Worm (Caenorhabditis elegans) whole organism, L1 larva: ENCODE results near the gene T23B12.5.

ENCODE experiments used
- ces-1 ChIP-seq: fragments of 150-350 bp; optimal IDR thresholded peaks from 2 replicates; lab custom pipeline; 2014; ENCODE audit warnings: missing biosample characterization, missing genetic modification reagents, missing genetic modification characterization
- dpl-1 ChIP-seq, 3 experiments: fragments of 150-350 bp in 2 of 3; sonication (generic microtip) in 1 of 3; optimal IDR thresholded peaks; 2 replicates each; lab custom pipeline; 2014 to 2017; ENCODE audit warnings: missing biosample characterization in 3 of 3, missing genetic modification characterization in 3 of 3, missing genetic modification reagents in 3 of 3
- lin-14 ChIP-seq: fragments of 200-800 bp; sonication (Bioruptor generic); optimal IDR thresholded peaks from 2 replicates; lab custom pipeline; 2018; ENCODE audit warnings: mild to moderate bottlenecking, missing genetic modification characterization, moderate library complexity, missing compliant biosample characterization
- nhr-237 ChIP-seq: fragments of 150-350 bp; optimal IDR thresholded peaks from 2 replicates; lab custom pipeline; 2014; ENCODE audit warnings: missing biosample characterization, missing genetic modification characterization
- sox-4 ChIP-seq: sonication (generic microtip); optimal IDR thresholded peaks from 2 replicates; lab custom pipeline; 2016; ENCODE audit warnings: missing genetic modification characterization, missing compliant biosample characterization
- unc-62 ChIP-seq: fragments of 150-350 bp; optimal IDR thresholded peaks from 2 replicates; lab custom pipeline; 2014; ENCODE audit warnings: missing biosample characterization, missing genetic modification reagents, missing genetic modification characterization
- ztf-11 ChIP-seq, 2 experiments: sonication (generic microtip); optimal IDR thresholded peaks; 2 replicates each; lab custom pipeline; 2016 to 2017; ENCODE audit warnings: missing genetic modification characterization in 2 of 2, missing biosample characterization in 1 of 2, missing compliant biosample characterization in 1 of 2

ce11 chrV:8414036-8414728 is 33.6 kb downstream of the T23B12.5 start, which contains the start of gene pos-1:
- TF ChIP-seq nhr-237 (no peak), ztf-11 (tag; optimal IDR thresholded peaks at IDR 0.05; lab: Kevin White, UChicago) (no peak), ces-1 (GFP tag; lab: Kevin White, UChicago) (no peak), dpl-1 (GFP tag; optimal IDR thresholded peaks at IDR 0.05; lab: Kevin White, UChicago) (no peak), sox-4 (tag; lab: Kevin White, UChicago) (no peak), unc-62 (GFP tag; lab: Kevin White, UChicago) (no peak), lin-14 (no peak)
